Worm (Caenorhabditis elegans) whole organism, mixed stage, embryonic: ENCODE data around the gene C26D10.6.

Experiments
- M03D4.4 ChIP-seq: sonication (generic microtip); optimal IDR thresholded peaks from 2 replicates; lab custom pipeline; 2017; ENCODE audit warnings: mild to moderate bottlenecking, missing genetic modification characterization, missing compliant biosample characterization
- bed-3 ChIP-seq: fragments of 200-800 bp; sonication (Bioruptor generic); optimal IDR thresholded peaks from 3 replicates; lab custom pipeline; 2018; ENCODE audit warnings: mild to moderate bottlenecking, missing genetic modification characterization, moderate library complexity, missing compliant biosample characterization
- blmp-1 ChIP-seq: fragments of 150-350 bp; optimal IDR thresholded peaks from 2 replicates; lab custom pipeline; 2014; ENCODE audit warnings: missing biosample characterization, missing genetic modification characterization
- ceh-43 ChIP-seq: fragments of 200-800 bp; sonication (Bioruptor generic); optimal IDR thresholded peaks from 2 replicates; lab custom pipeline; 2018; ENCODE audit warnings: mild to moderate bottlenecking, missing genetic modification characterization, moderate library complexity, missing compliant biosample characterization
- ces-1 ChIP-seq: fragments of 150-350 bp; optimal IDR thresholded peaks from 2 replicates; lab custom pipeline; 2014; ENCODE audit warnings: missing biosample characterization, missing genetic modification reagents, missing genetic modification characterization
- cnd-1 ChIP-seq: fragments of 200-800 bp; sonication (Bioruptor generic); optimal IDR thresholded peaks from 2 replicates; lab custom pipeline; 2018; ENCODE audit warnings: mild to moderate bottlenecking, missing genetic modification characterization, missing compliant biosample characterization
- drap-1 ChIP-seq: fragments of 200-800 bp; sonication (Bioruptor generic); optimal IDR thresholded peaks from 3 replicates; lab custom pipeline; 2018; ENCODE audit warnings: mild to moderate bottlenecking, missing genetic modification characterization, missing compliant biosample characterization
- elt-3 ChIP-seq: fragments of 150-350 bp; optimal IDR thresholded peaks from 2 replicates; lab custom pipeline; 2014; ENCODE audit warnings: missing biosample characterization, missing genetic modification characterization
- flh-1 ChIP-seq: fragments of 200-800 bp; sonication (Bioruptor generic); optimal IDR thresholded peaks from 2 replicates; lab custom pipeline; 2018; ENCODE audit warnings: mild to moderate bottlenecking, missing genetic modification characterization, moderate library complexity, missing compliant biosample characterization
- ham-2 ChIP-seq: fragments of 200-800 bp; sonication (Bioruptor generic); optimal IDR thresholded peaks from 2 replicates; lab custom pipeline; 2018; ENCODE audit warnings: mild to moderate bottlenecking, missing genetic modification characterization, missing compliant biosample characterization
- hlh-1 ChIP-seq: fragments of 150-350 bp; optimal IDR thresholded peaks from 2 replicates; lab custom pipeline; 2014; ENCODE audit warnings: missing biosample characterization, missing genetic modification reagents, missing genetic modification characterization
- lin-13 ChIP-seq: fragments of 150-350 bp; optimal IDR thresholded peaks from 2 replicates; lab custom pipeline; 2014; ENCODE audit warnings: missing biosample characterization, missing genetic modification characterization
- lin-32 ChIP-seq: fragments of 200-800 bp; sonication (Bioruptor generic); optimal IDR thresholded peaks from 2 replicates; lab custom pipeline; 2018; ENCODE audit warnings: mild to moderate bottlenecking, missing genetic modification characterization, missing compliant biosample characterization
- mep-1 ChIP-seq: fragments of 150-350 bp; optimal IDR thresholded peaks from 2 replicates; lab custom pipeline; 2017; ENCODE audit warnings: missing biosample characterization, missing genetic modification reagents, missing genetic modification characterization, inconsistent platforms
- mls-2 ChIP-seq: sonication (generic microtip); optimal IDR thresholded peaks from 2 replicates; lab custom pipeline; 2016; ENCODE audit warnings: mild to moderate bottlenecking, missing genetic modification characterization, moderate library complexity, missing compliant biosample characterization
- nhr-12 ChIP-seq: fragments of 150-350 bp; optimal IDR thresholded peaks from 2 replicates; lab custom pipeline; 2014; ENCODE audit warnings: missing biosample characterization, missing genetic modification characterization
- nhr-2 ChIP-seq: fragments of 150-350 bp; optimal IDR thresholded peaks from 2 replicates; lab custom pipeline; 2014; ENCODE audit warnings: missing biosample characterization, missing genetic modification characterization
- nhr-237 ChIP-seq: fragments of 150-350 bp; optimal IDR thresholded peaks from 2 replicates; lab custom pipeline; 2014; ENCODE audit warnings: missing biosample characterization, missing genetic modification characterization
- nhr-76 ChIP-seq: sonication (generic microtip); optimal IDR thresholded peaks from 2 replicates; lab custom pipeline; 2017; ENCODE audit warnings: missing biosample characterization, missing genetic modification characterization
- pha-4 ChIP-seq: fragments of 150-350 bp; optimal IDR thresholded peaks from 2 replicates; lab custom pipeline; 2018; ENCODE audit warnings: missing biosample characterization, missing genetic modification reagents, missing genetic modification characterization
- sem-2 ChIP-seq: fragments of 200-800 bp; sonication (Bioruptor generic); optimal IDR thresholded peaks from 2 replicates; lab custom pipeline; 2018; ENCODE audit warnings: mild to moderate bottlenecking, missing genetic modification characterization, missing compliant biosample characterization
- snpc-4 ChIP-seq: fragments of 150-350 bp; optimal IDR thresholded peaks from 2 replicates; lab custom pipeline; 2014; ENCODE audit warnings: missing biosample characterization, missing genetic modification characterization
- sptf-1 ChIP-seq: sonication (generic microtip); optimal IDR thresholded peaks from 2 replicates; lab custom pipeline; 2017; ENCODE audit warnings: mild to moderate bottlenecking, missing genetic modification characterization, moderate library complexity, missing compliant biosample characterization
- tbx-8 ChIP-seq: fragments of 200-800 bp; sonication (Bioruptor generic); optimal IDR thresholded peaks from 2 replicates; lab custom pipeline; 2018; ENCODE audit warnings: mild to moderate bottlenecking, missing genetic modification characterization, moderate library complexity, missing compliant biosample characterization
- unc-120 ChIP-seq: sonication (generic microtip); optimal IDR thresholded peaks from 2 replicates; lab custom pipeline; 2017; ENCODE audit warnings: missing genetic modification characterization, missing compliant biosample characterization; ENCODE audit not compliant: poor library complexity, severe bottlenecking
- unc-39 ChIP-seq: fragments of 150-350 bp; optimal IDR thresholded peaks from 2 replicates; lab custom pipeline; 2014; ENCODE audit warnings: missing biosample characterization, missing genetic modification characterization
- unc-62 ChIP-seq: fragments of 150-350 bp; optimal IDR thresholded peaks from 2 replicates; lab custom pipeline; 2014; ENCODE audit warnings: missing biosample characterization, missing genetic modification reagents, missing genetic modification characterization
- zip-8 ChIP-seq: fragments of 150-350 bp; optimal IDR thresholded peaks from 2 replicates; lab custom pipeline; 2014; ENCODE audit warnings: missing biosample characterization, missing genetic modification characterization

The C26D10.6 gene

DNA sequence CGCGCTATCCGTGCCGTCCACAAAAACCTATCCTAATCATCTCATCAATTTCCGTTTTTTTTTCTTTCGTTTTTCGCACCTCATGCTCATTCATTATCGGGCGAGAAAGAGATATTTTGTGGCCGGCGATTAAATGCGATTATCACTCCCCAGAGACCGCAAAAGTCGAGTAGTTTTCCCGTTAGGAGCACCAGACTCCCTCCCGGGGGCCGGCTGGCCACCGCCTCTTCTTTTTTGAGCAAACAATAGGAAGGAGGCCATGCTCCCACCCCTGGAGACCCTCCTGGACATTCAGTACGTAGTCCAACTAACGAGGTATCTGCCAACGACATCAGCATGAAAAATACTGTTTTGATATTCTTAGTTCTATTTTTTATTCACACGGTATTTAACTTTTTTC lies 6.0 kb upstream of the C26D10.6 start, which contains the start of gene M195.2:
TSS of gene M195.2 (plus strand) at position 301 of the 400 bp plus-strand sequence.
- TF ChIP-seq zip-8 (tag; lab: Kevin White, UChicago), result no peak
- no peak for TF ChIP-seq nhr-12
- TF ChIP-seq ham-2 (GFP tag; lab: Kevin White, UChicago), result no peak
- no peak for TF ChIP-seq snpc-4 (tag; lab: Kevin White, UChicago)
- no peak for TF ChIP-seq hlh-1 (tag; lab: Kevin White, UChicago)
- no peak for TF ChIP-seq M03D4.4 (tag; lab: Kevin White, UChicago)

DNA sequence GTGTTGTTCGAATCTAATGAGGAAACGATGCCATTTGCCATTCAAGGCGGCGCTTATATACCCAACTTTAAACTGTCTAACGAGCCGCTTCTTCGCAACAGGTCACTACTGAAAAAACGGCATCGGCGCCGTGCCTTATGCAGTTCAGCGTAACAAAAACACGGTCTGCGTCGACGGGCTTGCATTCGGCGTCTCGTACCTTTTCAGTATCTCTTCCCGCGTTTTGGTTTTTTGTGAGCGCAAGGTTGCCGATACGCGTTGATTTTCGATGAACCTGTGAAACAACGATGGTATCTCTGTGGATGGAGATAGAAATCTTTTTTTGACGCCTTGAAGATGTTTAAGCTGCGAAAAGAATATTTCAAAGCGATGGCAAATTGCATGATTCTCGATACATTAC lies 4.8 kb upstream of the C26D10.6 start, which contains the start of gene col-77:
TSS of gene col-77 (minus strand) at position 32 of the 400 bp plus-strand sequence.
- TF ChIP-seq lin-13 (tag; lab: Kevin White, UChicago) (no peak), blmp-1 (no peak), drap-1 (GFP tag; lab: Kevin White, UChicago) (no peak), nhr-12 (no peak), nhr-76 (tag; lab: Kevin White, UChicago) (no peak)

DNA sequence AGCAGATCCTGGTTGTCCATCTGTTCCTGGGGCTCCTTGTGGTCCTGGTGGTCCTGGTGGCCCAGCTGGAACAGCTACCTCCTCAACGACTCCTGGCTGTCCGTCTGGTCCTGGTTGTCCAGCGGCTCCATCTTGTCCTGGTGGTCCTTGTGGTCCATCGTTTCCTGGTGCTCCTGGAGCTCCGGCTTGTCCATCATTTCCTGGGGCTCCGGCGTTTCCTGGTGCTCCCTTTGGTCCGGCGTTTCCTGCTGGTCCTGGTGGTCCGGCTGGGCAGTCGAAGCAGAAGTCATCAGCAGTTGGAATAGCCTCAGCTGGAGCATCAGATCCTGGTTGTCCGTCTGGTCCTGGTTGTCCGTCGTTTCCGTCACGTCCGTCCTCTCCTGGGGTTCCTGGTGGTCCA lies 4.0 kb upstream of the C26D10.6 start:
- TF ChIP-seq blmp-1, result no peak
- TF ChIP-seq nhr-2, result no peak
- no peak for TF ChIP-seq cnd-1 (tag; lab: Kevin White, UChicago)
- TF ChIP-seq pha-4 (tag; lab: Kevin White, UChicago), result no peak
- TF ChIP-seq snpc-4 (tag; lab: Kevin White, UChicago), result no peak
- no peak for TF ChIP-seq unc-120 (tag; lab: Kevin White, UChicago)
- TF ChIP-seq nhr-76 (tag; lab: Kevin White, UChicago), result no peak
- no peak for TF ChIP-seq lin-13 (tag; lab: Kevin White, UChicago)
- TF ChIP-seq, all 35 proteins: peak for 0

DNA sequence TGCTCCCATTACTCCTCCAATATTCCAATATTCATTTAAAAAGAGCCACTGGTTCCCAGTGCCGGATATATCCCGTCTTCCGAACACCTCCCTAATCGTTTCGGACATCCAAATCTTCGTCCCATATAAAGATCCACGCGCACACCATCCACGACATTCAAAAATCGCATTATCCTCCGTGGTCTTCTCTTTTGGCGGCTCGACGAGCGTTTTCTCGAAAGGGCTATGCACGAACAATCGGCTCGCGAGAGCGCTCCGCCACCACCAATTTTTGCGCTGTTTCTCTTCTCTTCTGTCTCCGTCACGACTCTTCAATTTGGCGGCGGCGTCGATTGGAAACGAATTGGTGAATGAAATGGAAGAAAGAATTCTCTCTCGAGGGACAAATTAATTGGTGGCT lies 1.2 kb downstream of the C26D10.6 start:
- peak; percentile 78 for TF ChIP-seq ces-1 (GFP tag; lab: Kevin White, UChicago)
- TF ChIP-seq sptf-1 (tag; lab: Kevin White, UChicago), result no peak

DNA sequence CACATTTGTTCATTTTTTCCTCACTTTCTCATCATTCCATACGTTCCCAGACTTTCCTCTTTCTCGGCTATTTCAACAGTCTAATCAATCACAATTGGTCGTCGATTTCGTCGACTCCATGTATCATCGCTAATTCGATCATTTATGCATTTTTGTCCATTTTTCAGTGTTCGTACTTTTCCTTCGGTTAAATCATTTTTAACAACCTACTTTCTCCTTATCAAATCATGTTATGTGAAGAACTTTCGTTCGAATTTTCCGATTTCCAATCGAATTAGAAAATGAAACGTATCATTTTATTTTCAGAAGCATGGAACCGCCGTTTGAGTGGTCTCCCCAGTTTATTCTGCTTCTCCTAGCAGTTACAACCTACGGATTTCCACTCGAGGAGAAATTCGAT lies 8.1 kb downstream of the C26D10.6 start, which contains the start of gene eff-1:
TSS of gene eff-1 (plus strand) at position 301 of the 400 bp plus-strand sequence.
- TF ChIP-seq lin-32 (GFP tag; lab: Kevin White, UChicago) (no peak), elt-3 (no peak), zip-8 (tag; lab: Kevin White, UChicago) (no peak), bed-3 (GFP tag; lab: Kevin White, UChicago) (no peak), unc-120 (tag; lab: Kevin White, UChicago) (no peak), nhr-2 (no peak), nhr-237 (tag; lab: Kevin White, UChicago) (no peak), cnd-1 (tag; lab: Kevin White, UChicago) (no peak), unc-62 (GFP tag; lab: Kevin White, UChicago) (no peak), mep-1 (tag; lab: Kevin White, UChicago) (no peak), ham-2 (GFP tag; lab: Kevin White, UChicago) (no peak), M03D4.4 (tag; lab: Kevin White, UChicago) (no peak), mls-2 (no peak), tbx-8 (GFP tag; lab: Kevin White, UChicago) (no peak), ceh-43 (GFP tag; lab: Kevin White, UChicago) (no peak), flh-1 (no peak), unc-39 (tag; lab: Kevin White, UChicago) (no peak)

DNA sequence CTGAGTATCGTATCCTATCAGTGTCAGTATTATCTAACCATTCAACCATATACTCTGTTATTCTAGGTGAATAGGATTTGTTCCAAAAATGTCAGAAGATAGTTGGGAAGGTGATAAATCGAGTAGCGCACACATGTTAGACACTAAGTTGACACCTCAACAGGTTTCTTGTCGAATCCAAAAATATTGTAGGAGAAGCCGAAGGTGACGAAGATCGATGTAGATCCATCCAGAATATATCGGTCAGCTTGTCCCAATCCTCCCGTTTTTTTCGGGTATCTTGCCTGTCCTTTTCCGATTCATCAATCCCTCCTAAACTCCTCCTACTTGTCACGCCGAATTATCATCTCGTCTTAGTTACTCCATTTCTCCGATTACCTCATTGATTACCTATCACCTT lies 8.9 kb downstream of the C26D10.6 start:
- TF ChIP-seq zip-8 (tag; lab: Kevin White, UChicago), result no peak
- TF ChIP-seq sem-2 (GFP tag; lab: Kevin White, UChicago), result no peak
- no peak for TF ChIP-seq mls-2
- no peak for TF ChIP-seq unc-39 (tag; lab: Kevin White, UChicago)
- no peak for TF ChIP-seq mep-1 (tag; lab: Kevin White, UChicago)
- no peak for TF ChIP-seq flh-1
- TF ChIP-seq elt-3, result no peak
